Fruit fly (Drosophila melanogaster) whole organism, embryonic: ENCODE measurements around the gene CG12056.

Experiments
- CG10147 ChIP-seq: fragments of 200-800 bp; sonication (Bioruptor generic); optimal IDR thresholded peaks from 2 replicates; lab custom pipeline; 2019; ENCODE audit warnings: missing biosample characterization, mild to moderate bottlenecking, missing genetic modification characterization, moderate library complexity
- CG11085 ChIP-seq: fragments of 200-800 bp; sonication (Bioruptor generic); IDR thresholded peaks from 2 replicates; pipeline ENCODE4 v1.3.6; 2022; ENCODE audit warnings: missing biosample characterization, missing genetic modification characterization
- CG11696 ChIP-seq: fragments of 200-800 bp; sonication (Bioruptor generic); IDR thresholded peaks from 2 replicates; pipeline ENCODE4 v1.3.6; 2022; ENCODE audit warnings: missing biosample characterization, missing genetic modification characterization
- CG12299 ChIP-seq: fragments of 200-800 bp; sonication (Bioruptor generic); optimal IDR thresholded peaks from 2 replicates; lab custom pipeline; 2018; ENCODE audit warnings: missing biosample characterization, mild to moderate bottlenecking, missing genetic modification characterization
- CG12659 ChIP-seq: fragments of 200-800 bp; sonication (Bioruptor generic); optimal IDR thresholded peaks from 3 replicates; lab custom pipeline; 2017; ENCODE audit warnings: mild to moderate bottlenecking, missing biosample characterization, missing genetic modification reagents, missing genetic modification characterization
- CG12744 ChIP-seq: fragments of 200-800 bp; sonication (Bioruptor generic); optimal IDR thresholded peaks from 2 replicates; lab custom pipeline; 2016; ENCODE audit warnings: missing biosample characterization, missing genetic modification characterization
- CG12769 ChIP-seq: fragments of 200-800 bp; sonication (Bioruptor generic); optimal IDR thresholded peaks from 2 replicates; lab custom pipeline; 2019; ENCODE audit warnings: missing biosample characterization, mild to moderate bottlenecking, missing genetic modification characterization, moderate library complexity
- CG12942 ChIP-seq: fragments of 200-800 bp; sonication (Bioruptor generic); optimal IDR thresholded peaks from 3 replicates; lab custom pipeline; 2016; ENCODE audit warnings: missing biosample characterization, missing genetic modification characterization
- CG14050 ChIP-seq: fragments of 200-800 bp; sonication (Bioruptor generic); IDR thresholded peaks from 3 replicates; pipeline ENCODE4 v1.3.6; 2022; ENCODE audit warnings: missing biosample characterization, missing genetic modification characterization
- CG14441 ChIP-seq: fragments of 200-800 bp; sonication (Bioruptor generic); IDR thresholded peaks from 2 replicates; pipeline ENCODE4 v1.3.6; 2022; ENCODE audit warnings: missing biosample characterization, missing genetic modification characterization
- CG14710 ChIP-seq: fragments of 200-800 bp; sonication (Bioruptor generic); optimal IDR thresholded peaks from 3 replicates; lab custom pipeline; 2019; ENCODE audit warnings: missing biosample characterization, mild to moderate bottlenecking, missing genetic modification characterization, moderate library complexity
- CG15011 ChIP-seq: fragments of 200-800 bp; sonication (Bioruptor generic); optimal IDR thresholded peaks from 3 replicates; lab custom pipeline; 2018; ENCODE audit warnings: missing biosample characterization, mild to moderate bottlenecking, missing genetic modification characterization
- CG1603 ChIP-seq: fragments of 200-800 bp; sonication (Bioruptor generic); optimal IDR thresholded peaks from 2 replicates; lab custom pipeline; 2019; ENCODE audit warnings: missing biosample characterization, mild to moderate bottlenecking, missing genetic modification characterization, moderate library complexity
- CG1832 ChIP-seq: fragments of 200-800 bp; sonication (Bioruptor generic); optimal IDR thresholded peaks from 2 replicates; lab custom pipeline; 2017; ENCODE audit warnings: missing biosample characterization, mild to moderate bottlenecking, missing genetic modification characterization, inconsistent platforms
- CG30431 ChIP-seq: fragments of 200-800 bp; sonication (Bioruptor generic); optimal IDR thresholded peaks from 2 replicates; lab custom pipeline; 2017; ENCODE audit warnings: missing biosample characterization, missing genetic modification characterization
- CG4617 ChIP-seq: fragments of 200-800 bp; sonication (Bioruptor generic); optimal IDR thresholded peaks from 3 replicates; lab custom pipeline; 2016; ENCODE audit warnings: missing biosample characterization, missing genetic modification characterization, borderline replicate concordance
- CG4707 ChIP-seq: fragments of 200-800 bp; sonication (Bioruptor generic); optimal IDR thresholded peaks from 2 replicates; lab custom pipeline; 2018; ENCODE audit warnings: missing biosample characterization, mild to moderate bottlenecking, missing genetic modification characterization, moderate library complexity
- CG5245 ChIP-seq: fragments of 200-800 bp; sonication (Bioruptor generic); optimal IDR thresholded peaks from 3 replicates; lab custom pipeline; 2016; ENCODE audit warnings: missing biosample characterization, missing genetic modification characterization
- CG6683 ChIP-seq: fragments of 200-800 bp; sonication (Bioruptor generic); optimal IDR thresholded peaks from 2 replicates; lab custom pipeline; 2017; ENCODE audit warnings: missing biosample characterization, mild to moderate bottlenecking, missing genetic modification characterization, missing genetic modification reagents
- CG6689 ChIP-seq: fragments of 200-800 bp; sonication (Bioruptor generic); IDR thresholded peaks from 2 replicates; pipeline ENCODE4 v1.3.6; 2022; ENCODE audit warnings: missing biosample characterization, missing genetic modification characterization
- CG7963 ChIP-seq: fragments of 200-800 bp; sonication (Bioruptor generic); IDR thresholded peaks from 3 replicates; pipeline ENCODE4 v1.3.6; 2022; ENCODE audit warnings: missing biosample characterization, missing genetic modification characterization; ENCODE audit not compliant: partially characterized antibody
- CG8089 ChIP-seq: fragments of 200-800 bp; sonication (Bioruptor generic); optimal IDR thresholded peaks from 3 replicates; lab custom pipeline; 2016; ENCODE audit warnings: missing biosample characterization, missing genetic modification characterization
- CoRest ChIP-seq: fragments of 200-800 bp; sonication (Bioruptor generic); optimal IDR thresholded peaks from 3 replicates; lab custom pipeline; 2018; ENCODE audit warnings: missing biosample characterization, mild to moderate bottlenecking, missing genetic modification characterization, moderate library complexity
- E2f1 ChIP-seq: fragments of 200-800 bp; sonication (Bioruptor generic); IDR thresholded peaks from 2 replicates; pipeline ENCODE4 v1.3.6; 2022; ENCODE audit warnings: missing biosample characterization, missing genetic modification characterization
- Elba2 ChIP-seq: fragments of 200-800 bp; sonication (Bioruptor generic); optimal IDR thresholded peaks from 3 replicates; lab custom pipeline; 2016; ENCODE audit warnings: missing biosample characterization, missing genetic modification characterization
- Fer1 ChIP-seq: fragments of 200-800 bp; sonication (Bioruptor generic); optimal IDR thresholded peaks from 2 replicates; lab custom pipeline; 2017; ENCODE audit warnings: missing biosample characterization, mild to moderate bottlenecking, missing genetic modification characterization
- Gsc ChIP-seq: fragments of 200-800 bp; sonication (Bioruptor generic); IDR thresholded peaks from 2 replicates; pipeline ENCODE4 v1.3.6; 2022; ENCODE audit warnings: missing biosample characterization, missing genetic modification characterization
- HmgZ ChIP-seq: fragments of 200-800 bp; sonication (Bioruptor generic); optimal IDR thresholded peaks from 2 replicates; lab custom pipeline; 2018; ENCODE audit warnings: missing biosample characterization, mild to moderate bottlenecking, missing genetic modification characterization
- Lhr ChIP-seq: fragments of 200-800 bp; sonication (Bioruptor generic); optimal IDR thresholded peaks from 3 replicates; lab custom pipeline; 2017; ENCODE audit warnings: mild to moderate bottlenecking, missing biosample characterization, missing genetic modification reagents, missing genetic modification characterization
- Mrtf ChIP-seq: fragments of 200-800 bp; sonication (Bioruptor generic); IDR thresholded peaks from 3 replicates; pipeline ENCODE4 v1.3.6; 2022; ENCODE audit warnings: missing biosample characterization, missing genetic modification characterization
- Pdp1 ChIP-seq, 2 experiments: fragments of 200-800 bp; sonication (Bioruptor generic); optimal IDR thresholded peaks; 3 replicates each; lab custom pipeline; 2016; ENCODE audit warnings: missing biosample characterization in 2 of 2, missing genetic modification characterization in 2 of 2, mild to moderate bottlenecking in 1 of 2, moderate library complexity in 1 of 2
- Ravus ChIP-seq: fragments of 200-800 bp; sonication (Bioruptor generic); IDR thresholded peaks from 2 replicates; pipeline ENCODE4 v1.3.6; 2022; ENCODE audit warnings: missing biosample characterization, missing genetic modification characterization
- Xrp1 ChIP-seq: fragments of 200-800 bp; sonication (Bioruptor generic); IDR thresholded peaks from 2 replicates; pipeline ENCODE4 v1.3.6; 2022; ENCODE audit warnings: missing biosample characterization, missing genetic modification characterization
- YL-1 ChIP-seq: fragments of 200-800 bp; sonication (Bioruptor generic); optimal IDR thresholded peaks from 3 replicates; lab custom pipeline; 2017; ENCODE audit warnings: missing biosample characterization, mild to moderate bottlenecking, missing genetic modification characterization
- ac ChIP-seq: fragments of 200-800 bp; sonication (Bioruptor generic); optimal IDR thresholded peaks from 3 replicates; lab custom pipeline; 2017; ENCODE audit warnings: missing biosample characterization, mild to moderate bottlenecking, missing genetic modification characterization
- ash1 ChIP-seq: fragments of 200-800 bp; sonication (Bioruptor generic); optimal IDR thresholded peaks from 2 replicates; lab custom pipeline; 2018; ENCODE audit warnings: missing biosample characterization, mild to moderate bottlenecking, missing genetic modification characterization
- dpn ChIP-seq, 2 experiments: fragments of 200-800 bp; sonication (Bioruptor generic); optimal IDR thresholded peaks; 3 replicates each; lab custom pipeline; 2016; ENCODE audit warnings: missing biosample characterization in 2 of 2, missing genetic modification characterization in 2 of 2
- exex ChIP-seq: fragments of 200-800 bp; sonication (Bioruptor generic); optimal IDR thresholded peaks from 4 replicates; lab custom pipeline; 2018; ENCODE audit warnings: missing biosample characterization, mild to moderate bottlenecking, missing genetic modification characterization, moderate library complexity
- gce ChIP-seq: fragments of 200-800 bp; sonication (Bioruptor generic); IDR thresholded peaks from 3 replicates; pipeline ENCODE4 v1.3.6; 2022; ENCODE audit warnings: missing biosample characterization, missing genetic modification characterization
- kni ChIP-seq: fragments of 200-800 bp; sonication (Bioruptor generic); optimal IDR thresholded peaks from 3 replicates; lab custom pipeline; 2017; ENCODE audit warnings: mild to moderate bottlenecking, missing biosample characterization, missing genetic modification reagents, missing genetic modification characterization
- knrl ChIP-seq: fragments of 200-800 bp; sonication (Bioruptor generic); IDR thresholded peaks from 3 replicates; pipeline ENCODE4 v1.3.6; 2022; ENCODE audit warnings: missing biosample characterization, missing genetic modification characterization; ENCODE audit not compliant: partially characterized antibody
- nerfin-1 ChIP-seq: fragments of 200-800 bp; sonication (Bioruptor generic); optimal IDR thresholded peaks from 3 replicates; lab custom pipeline; 2019; ENCODE audit warnings: missing biosample characterization, mild to moderate bottlenecking, missing genetic modification characterization, moderate library complexity
- org-1 ChIP-seq: fragments of 200-800 bp; sonication (Bioruptor generic); optimal IDR thresholded peaks from 2 replicates; lab custom pipeline; 2017; ENCODE audit warnings: missing biosample characterization, missing genetic modification characterization
- rib ChIP-seq: fragments of 200-800 bp; sonication (Bioruptor generic); IDR thresholded peaks from 2 replicates; pipeline ENCODE4 v1.3.6; 2022; ENCODE audit warnings: missing biosample characterization, missing genetic modification characterization
- salm ChIP-seq: fragments of 200-800 bp; sonication (Bioruptor generic); optimal IDR thresholded peaks from 2 replicates; lab custom pipeline; 2018; ENCODE audit warnings: missing biosample characterization, mild to moderate bottlenecking, missing genetic modification characterization
- schlank ChIP-seq: fragments of 200-800 bp; sonication (Bioruptor generic); optimal IDR thresholded peaks from 2 replicates; lab custom pipeline; 2018; ENCODE audit warnings: missing biosample characterization, mild to moderate bottlenecking, missing genetic modification characterization
- sens ChIP-seq: fragments of 200-800 bp; sonication (Bioruptor generic); peaks from one replicate; lab custom pipeline; 2016; ENCODE audit warnings: missing biosample characterization, missing genetic modification characterization
- sisA ChIP-seq: fragments of 200-800 bp; sonication (Bioruptor generic); IDR thresholded peaks from 2 replicates; pipeline ENCODE4 v1.3.6; 2022; ENCODE audit warnings: missing biosample characterization, missing genetic modification characterization
- slp2 ChIP-seq: fragments of 200-800 bp; sonication (Bioruptor generic); optimal IDR thresholded peaks from 2 replicates; lab custom pipeline; 2016; ENCODE audit warnings: missing biosample characterization, missing genetic modification characterization
- trem ChIP-seq: fragments of 200-800 bp; optimal IDR thresholded peaks from 3 replicates; lab custom pipeline; 2019; ENCODE audit warnings: missing biosample characterization, mild to moderate bottlenecking, missing genetic modification characterization, moderate library complexity
- yki ChIP-seq: fragments of >200 bp; optimal IDR thresholded peaks from 3 replicates; lab custom pipeline; 2018

CG12056 gene

dm6 chrX:9152127-9152598, 40.3 kb upstream of the CG12056 start (continued):
- no peak for TF ChIP-seq yki (lab: Kevin White, UChicago)
- TF ChIP-seq CG14050 (GFP tag; lab: Robert Waterston, UW): no peak
- TF ChIP-seq rib (GFP tag; lab: Robert Waterston, UW): peak; percentile 73; the same call in 1 of the 2 replicates
- TF ChIP-seq salm (tag; lab: Kevin White, UChicago): no peak
- TF ChIP-seq CG14710 (tag; lab: Kevin White, UChicago): peak; percentile 15
- 0 out of 2 replicates have a peak, but pooled peaks have one; percentile 29 for TF ChIP-seq CG11696
- TF ChIP-seq Gsc (GFP tag; lab: Robert Waterston, UW): no peak
- TF ChIP-seq CG10147 (GFP tag; lab: Kevin White, UChicago): no peak
- no peak for TF ChIP-seq nerfin-1 (tag; lab: Kevin White, UChicago)
- TF ChIP-seq ash1: no peak
- TF ChIP-seq gce (GFP tag; lab: Robert Waterston, UW): no peak
- TF ChIP-seq CG1603 (tag; lab: Kevin White, UChicago): peak; percentile 15
- TF ChIP-seq CG12299: no peak
- no peak for TF ChIP-seq CG5245 (GFP tag; lab: Kevin White, UChicago)
- TF ChIP-seq Elba2 (GFP tag; lab: Kevin White, UChicago): peak; percentile 91
- no peak for TF ChIP-seq CG12769 (tag; lab: Kevin White, UChicago)
- TF ChIP-seq exex (tag; lab: Kevin White, UChicago): peak; percentile 22
- TF ChIP-seq Fer1 (GFP tag; lab: Kevin White, UChicago): peak; percentile 55
- TF ChIP-seq CG12942: no peak
- TF ChIP-seq CG6683 (GFP tag; lab: Kevin White, UChicago): no peak
- TF ChIP-seq sisA (GFP tag; lab: Robert Waterston, UW): no peak
- TF ChIP-seq dpn (GFP tag; optimal IDR thresholded peaks at IDR 0.05; lab: Kevin White, UChicago): peak; percentile 9 to 24
- TF ChIP-seq CG14441 (GFP tag; lab: Robert Waterston, UW): peak; percentile 53
- no peak for TF ChIP-seq CG11085 (GFP tag; lab: Robert Waterston, UW)
- peak; percentile 14 for TF ChIP-seq CG8089
- TF ChIP-seq E2f1 (GFP tag; lab: Robert Waterston, UW): no peak
- TF ChIP-seq schlank (tag; lab: Kevin White, UChicago): no peak
- TF ChIP-seq Lhr (GFP tag; lab: Kevin White, UChicago): no peak
- peak; percentile 30 for TF ChIP-seq CoRest (tag; lab: Kevin White, UChicago)
- peak; percentile 58 for TF ChIP-seq YL-1 (GFP tag; lab: Kevin White, UChicago)
- TF ChIP-seq slp2 (GFP tag; lab: Kevin White, UChicago): no peak
- TF ChIP-seq Ravus (GFP tag; lab: Robert Waterston, UW): no peak
- peak; percentile 40 for TF ChIP-seq CG12744 (GFP tag; lab: Kevin White, UChicago)
- TF ChIP-seq CG6689: no peak
- no peak for TF ChIP-seq CG4707 (GFP tag; lab: Kevin White, UChicago)
- peak; percentile 42; the same call in 1 of the 2 replicates for TF ChIP-seq Xrp1 (GFP tag; lab: Robert Waterston, UW)
- TF ChIP-seq kni (GFP tag; lab: Kevin White, UChicago): peak; percentile 76
- no peak for TF ChIP-seq Mrtf (GFP tag; lab: Robert Waterston, UW)
- no peak for TF ChIP-seq knrl
- TF ChIP-seq CG12659: peak; percentile 61
- TF ChIP-seq sens (GFP tag; lab: Kevin White, UChicago): peak; percentile 79
- TF ChIP-seq CG7963: no peak
- TF ChIP-seq CG4617 (GFP tag; lab: Kevin White, UChicago): no peak
- peak; percentile 41 for TF ChIP-seq trem (tag; lab: Kevin White, UChicago)
- TF ChIP-seq CG30431 (GFP tag; lab: Kevin White, UChicago): no peak
- peak; percentile 54 for TF ChIP-seq HmgZ (tag; lab: Kevin White, UChicago)
- TF ChIP-seq Pdp1 (GFP tag; optimal IDR thresholded peaks at IDR 0.05; lab: Kevin White, UChicago): peak in 1 of 2 experiments; percentile 47
- no peak for TF ChIP-seq CG15011 (GFP tag; lab: Kevin White, UChicago)
- no peak for TF ChIP-seq CG1832 (GFP tag; lab: Kevin White, UChicago)
- TF ChIP-seq ac (GFP tag; lab: Kevin White, UChicago): no peak
- TF ChIP-seq org-1 (GFP tag; lab: Kevin White, UChicago): no peak
